Fruit fly (Drosophila melanogaster) whole organism, embryonic: ENCODE measurements around the gene fig.

Experiments
- Aef1 ChIP-seq: fragments of 200-800 bp; sonication (Bioruptor generic); IDR thresholded peaks from 3 replicates; pipeline ENCODE4 v1.3.6; 2022; ENCODE audit warnings: missing biosample characterization, missing genetic modification characterization
- CG10147 ChIP-seq: fragments of 200-800 bp; sonication (Bioruptor generic); optimal IDR thresholded peaks from 2 replicates; lab custom pipeline; 2019; ENCODE audit warnings: missing biosample characterization, mild to moderate bottlenecking, missing genetic modification characterization, moderate library complexity
- CG14050 ChIP-seq: fragments of 200-800 bp; sonication (Bioruptor generic); IDR thresholded peaks from 3 replicates; pipeline ENCODE4 v1.3.6; 2022; ENCODE audit warnings: missing biosample characterization, missing genetic modification characterization
- CG14710 ChIP-seq: fragments of 200-800 bp; sonication (Bioruptor generic); optimal IDR thresholded peaks from 3 replicates; lab custom pipeline; 2019; ENCODE audit warnings: missing biosample characterization, mild to moderate bottlenecking, missing genetic modification characterization, moderate library complexity
- CG15514 ChIP-seq: fragments of 200-800 bp; sonication (Bioruptor generic); optimal IDR thresholded peaks from 3 replicates; lab custom pipeline; 2017; ENCODE audit warnings: missing biosample characterization, missing genetic modification characterization, mild to moderate bottlenecking, moderate library complexity, missing genetic modification reagents
- CG1602 ChIP-seq: fragments of 200-800 bp; sonication (Bioruptor generic); optimal IDR thresholded peaks from 3 replicates; lab custom pipeline; 2016; ENCODE audit warnings: missing biosample characterization, missing genetic modification characterization
- CG16779 ChIP-seq: fragments of 200-800 bp; sonication (Bioruptor generic); IDR thresholded peaks from 2 replicates; pipeline ENCODE4 v1.3.6; 2022; ENCODE audit warnings: missing biosample characterization, missing genetic modification characterization
- CG18619 ChIP-seq: fragments of 200-800 bp; sonication (Bioruptor generic); optimal IDR thresholded peaks from 3 replicates; lab custom pipeline; 2017; ENCODE audit warnings: missing biosample characterization, mild to moderate bottlenecking, missing genetic modification characterization
- CG30403 ChIP-seq: fragments of 200-800 bp; sonication (Bioruptor generic); optimal IDR thresholded peaks from 3 replicates; lab custom pipeline; 2016; ENCODE audit warnings: missing biosample characterization, missing genetic modification characterization
- CG3163 ChIP-seq: fragments of 200-800 bp; sonication (Bioruptor generic); optimal IDR thresholded peaks from 3 replicates; lab custom pipeline; 2016; ENCODE audit warnings: missing biosample characterization, missing genetic modification characterization
- CG34224 ChIP-seq: fragments of 200-800 bp; sonication (Bioruptor generic); IDR thresholded peaks from 3 replicates; pipeline ENCODE4 v1.3.6; 2022; ENCODE audit warnings: missing biosample characterization, missing genetic modification characterization; ENCODE audit not compliant: partially characterized antibody
- CG4617 ChIP-seq: fragments of 200-800 bp; sonication (Bioruptor generic); optimal IDR thresholded peaks from 3 replicates; lab custom pipeline; 2016; ENCODE audit warnings: missing biosample characterization, missing genetic modification characterization, borderline replicate concordance
- CG7556 ChIP-seq: fragments of 200-800 bp; sonication (Bioruptor generic); optimal IDR thresholded peaks from 2 replicates; lab custom pipeline; 2017; ENCODE audit warnings: missing biosample characterization, mild to moderate bottlenecking, missing genetic modification characterization
- CG7987 ChIP-seq: fragments of 200-800 bp; sonication (Bioruptor generic); optimal IDR thresholded peaks from 2 replicates; lab custom pipeline; 2018; ENCODE audit warnings: missing biosample characterization, mild to moderate bottlenecking, missing genetic modification characterization, moderate library complexity
- CG8359 ChIP-seq: fragments of 200-800 bp; sonication (Bioruptor generic); optimal IDR thresholded peaks from 2 replicates; lab custom pipeline; 2017; ENCODE audit warnings: missing biosample characterization, mild to moderate bottlenecking, missing genetic modification characterization, borderline replicate concordance
- CG9932 ChIP-seq: fragments of 200-800 bp; sonication (Bioruptor generic); IDR thresholded peaks from 2 replicates; pipeline ENCODE4 v1.3.6; 2022; ENCODE audit warnings: missing biosample characterization, missing genetic modification characterization
- Chrac-16 ChIP-seq: fragments of 200-800 bp; sonication (Bioruptor generic); optimal IDR thresholded peaks from 3 replicates; lab custom pipeline; 2016; ENCODE audit warnings: missing biosample characterization, missing genetic modification characterization
- CoRest ChIP-seq: fragments of 200-800 bp; sonication (Bioruptor generic); optimal IDR thresholded peaks from 3 replicates; lab custom pipeline; 2018; ENCODE audit warnings: missing biosample characterization, mild to moderate bottlenecking, missing genetic modification characterization, moderate library complexity
- Dad ChIP-seq: fragments of 200-800 bp; sonication (Bioruptor generic); optimal IDR thresholded peaks from 3 replicates; lab custom pipeline; 2016; ENCODE audit warnings: missing biosample characterization, missing genetic modification characterization
- Dbx ChIP-seq: fragments of 200-800 bp; sonication (Bioruptor generic); IDR thresholded peaks from 3 replicates; pipeline ENCODE4 v1.3.6; 2022; ENCODE audit warnings: missing biosample characterization, missing genetic modification characterization
- Deaf1 ChIP-seq: fragments of 200-800 bp; optimal IDR thresholded peaks from 3 replicates; lab custom pipeline; 2019; ENCODE audit warnings: missing biosample characterization, mild to moderate bottlenecking, missing genetic modification characterization, moderate library complexity
- Dip2 ChIP-seq: fragments of 200-800 bp; sonication (Bioruptor generic); IDR thresholded peaks from 2 replicates; pipeline ENCODE4 v1.3.6; 2022; ENCODE audit warnings: missing biosample characterization, missing genetic modification characterization
- E2f1 ChIP-seq: fragments of 200-800 bp; sonication (Bioruptor generic); IDR thresholded peaks from 2 replicates; pipeline ENCODE4 v1.3.6; 2022; ENCODE audit warnings: missing biosample characterization, missing genetic modification characterization
- E2f2 ChIP-seq: fragments of 200-800 bp; sonication (Bioruptor generic); IDR thresholded peaks from 2 replicates; pipeline ENCODE4 v1.3.6; 2022; ENCODE audit warnings: missing biosample characterization, missing genetic modification characterization
- Fer2 ChIP-seq: fragments of 200-800 bp; sonication (Bioruptor generic); optimal IDR thresholded peaks from 2 replicates; lab custom pipeline; 2018; ENCODE audit warnings: missing biosample characterization, mild to moderate bottlenecking, missing genetic modification characterization, moderate library complexity
- MBD-R2 ChIP-seq: fragments of 200-800 bp; sonication (Bioruptor generic); IDR thresholded peaks from 2 replicates; pipeline ENCODE4 v1.3.6; 2022; ENCODE audit warnings: missing biosample characterization, missing genetic modification characterization
- MESR4 ChIP-seq: fragments of 200-800 bp; sonication (Bioruptor generic); optimal IDR thresholded peaks from 2 replicates; lab custom pipeline; 2018; ENCODE audit warnings: missing biosample characterization, mild to moderate bottlenecking, missing genetic modification characterization, moderate library complexity
- Med ChIP-seq: fragments of 200-800 bp; sonication (Bioruptor generic); peaks from one replicate; lab custom pipeline; 2016; ENCODE audit warnings: missing biosample characterization, missing genetic modification characterization, mild to moderate bottlenecking, inconsistent platforms, moderate library complexity
- Poxn ChIP-seq: fragments of 200-800 bp; sonication (Bioruptor generic); IDR thresholded peaks from 2 replicates; pipeline ENCODE4 v1.3.6; 2022; ENCODE audit warnings: missing biosample characterization, missing genetic modification characterization
- Scr ChIP-seq: fragments of 200-800 bp; sonication (Bioruptor generic); IDR thresholded peaks from 2 replicates; pipeline ENCODE4 v1.3.6; 2022; ENCODE audit warnings: missing biosample characterization, missing genetic modification characterization; ENCODE audit not compliant: partially characterized antibody
- Vsx1 ChIP-seq: fragments of 200-800 bp; sonication (Bioruptor generic); optimal IDR thresholded peaks from 2 replicates; lab custom pipeline; 2017; ENCODE audit warnings: missing biosample characterization, mild to moderate bottlenecking, missing genetic modification characterization, missing genetic modification reagents
- fru ChIP-seq: fragments of >200 bp; optimal IDR thresholded peaks from 2 replicates; lab custom pipeline; 2017
- gro ChIP-seq: fragments of 200-800 bp; sonication (Bioruptor generic); optimal IDR thresholded peaks from 2 replicates; lab custom pipeline; 2016; ENCODE audit warnings: missing biosample characterization, missing genetic modification characterization
- gsb ChIP-seq: fragments of 200-800 bp; sonication (Bioruptor generic); IDR thresholded peaks from 2 replicates; pipeline ENCODE4 v1.3.6; 2022; ENCODE audit warnings: missing biosample characterization, missing genetic modification characterization
- insv ChIP-seq, 2 experiments: fragments of 200-800 bp; sonication (Bioruptor generic); optimal IDR thresholded peaks; 3 replicates each; lab custom pipeline; 2016 to 2018; ENCODE audit warnings: missing biosample characterization in 2 of 2, missing genetic modification characterization in 2 of 2
- inv ChIP-seq: fragments of 200-800 bp; sonication (Bioruptor generic); IDR thresholded peaks from 2 replicates; pipeline ENCODE4 v1.3.6; 2022; ENCODE audit warnings: missing biosample characterization, missing genetic modification characterization; ENCODE audit not compliant: partially characterized antibody
- kah ChIP-seq: fragments of 200-800 bp; sonication (Bioruptor generic); optimal IDR thresholded peaks from 2 replicates; lab custom pipeline; 2018; ENCODE audit warnings: missing biosample characterization, mild to moderate bottlenecking, missing genetic modification characterization
- kay ChIP-seq: fragments of 200-800 bp; sonication (Bioruptor generic); optimal IDR thresholded peaks from 2 replicates; lab custom pipeline; 2016; ENCODE audit warnings: missing biosample characterization, missing genetic modification characterization
- lmd ChIP-seq: fragments of 200-800 bp; sonication (Bioruptor generic); IDR thresholded peaks from 2 replicates; pipeline ENCODE4 v1.3.6; 2022; ENCODE audit warnings: missing biosample characterization, missing genetic modification characterization
- nerfin-1 ChIP-seq: fragments of 200-800 bp; sonication (Bioruptor generic); optimal IDR thresholded peaks from 3 replicates; lab custom pipeline; 2019; ENCODE audit warnings: missing biosample characterization, mild to moderate bottlenecking, missing genetic modification characterization, moderate library complexity
- nmo ChIP-seq: fragments of 200-800 bp; sonication (Bioruptor generic); optimal IDR thresholded peaks from 2 replicates; lab custom pipeline; 2018; ENCODE audit warnings: missing biosample characterization, mild to moderate bottlenecking, missing genetic modification characterization, moderate library complexity
- phol ChIP-seq: fragments of 200-800 bp; sonication (Bioruptor generic); optimal IDR thresholded peaks from 3 replicates; lab custom pipeline; 2018; ENCODE audit warnings: missing biosample characterization, mild to moderate bottlenecking, missing genetic modification characterization, moderate library complexity
- prd ChIP-seq, 3 experiments: fragments of >200 bp in 2 of 3; fragments of 200-800 bp in 1 of 3; sonication (Bioruptor generic) in 1 of 3; optimal IDR thresholded peaks in 2 of 3; IDR thresholded peaks in 1 of 3; 2 replicates in 2 of 3; 3 replicates in 1 of 3; pipeline versions ENCODE4 v1.3.6 to Lab custom; 2017 to 2022; ENCODE audit warnings: missing biosample characterization in 1 of 3, missing genetic modification characterization in 1 of 3
- sens ChIP-seq: fragments of 200-800 bp; sonication (Bioruptor generic); peaks from one replicate; lab custom pipeline; 2016; ENCODE audit warnings: missing biosample characterization, missing genetic modification characterization
- sima ChIP-seq: fragments of 200-800 bp; sonication (Bioruptor generic); optimal IDR thresholded peaks from 2 replicates; lab custom pipeline; 2016; ENCODE audit warnings: missing biosample characterization, missing genetic modification characterization
- so ChIP-seq: fragments of 200-800 bp; sonication (Bioruptor generic); IDR thresholded peaks from 3 replicates; pipeline ENCODE4 v1.3.6; 2022; ENCODE audit warnings: missing biosample characterization, missing genetic modification characterization
- ssp ChIP-seq: fragments of 200-800 bp; sonication (Bioruptor generic); IDR thresholded peaks from 2 replicates; pipeline ENCODE4 v1.3.6; 2022; ENCODE audit warnings: missing biosample characterization, missing genetic modification characterization
- zfh1 ChIP-seq: fragments of 200-800 bp; sonication (Bioruptor generic); IDR thresholded peaks from 3 replicates; pipeline ENCODE4 v1.3.6; 2022; ENCODE audit warnings: missing biosample characterization, missing genetic modification characterization
- zfh2 ChIP-seq: fragments of 200-800 bp; sonication (Bioruptor generic); optimal IDR thresholded peaks from 2 replicates; lab custom pipeline; 2016; ENCODE audit warnings: missing biosample characterization, missing genetic modification characterization

Gene fig

DNA sequence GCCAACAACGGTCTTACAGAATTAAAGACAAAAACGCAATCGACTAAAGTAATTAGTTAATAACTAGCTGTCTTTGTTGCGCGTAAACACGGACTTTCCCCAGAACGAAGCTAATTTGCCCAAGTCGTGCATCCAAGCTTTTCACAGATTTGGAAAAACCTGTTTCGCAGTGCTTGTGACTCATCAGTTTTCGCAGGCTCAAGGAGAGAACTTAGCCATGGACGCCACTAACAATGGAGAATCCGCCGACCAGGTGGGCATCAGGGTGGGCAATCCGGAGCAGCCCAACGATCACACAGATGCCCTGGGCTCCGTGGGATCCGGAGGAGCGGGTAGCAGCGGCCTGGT is 19.4 kb upstream of the fig start:
- TF ChIP-seq CG7556 (no peak), CoRest (tag; lab: Kevin White, UChicago) (no peak), CG14710 (tag; lab: Kevin White, UChicago) (peak; percentile 20), MESR4 (GFP tag; lab: Kevin White, UChicago) (peak; percentile 67), so (GFP tag; lab: Robert Waterston, UW) (no peak), kah (GFP tag; lab: Kevin White, UChicago) (no peak), sens (GFP tag; lab: Kevin White, UChicago) (no peak), Med (GFP tag; lab: Kevin White, UChicago) (peak; percentile 17), CG8359 (GFP tag; lab: Kevin White, UChicago) (no peak), CG4617 (GFP tag; lab: Kevin White, UChicago) (peak; percentile 56), CG14050 (no peak), gsb (GFP tag; lab: Robert Waterston, UW) (no peak), CG18619 (GFP tag; lab: Kevin White, UChicago) (no peak), Dip2 (GFP tag; lab: Robert Waterston, UW) (no peak), fru (lab: Kevin White, UChicago) (no peak), Deaf1 (tag; lab: Kevin White, UChicago) (no peak), CG10147 (GFP tag; lab: Kevin White, UChicago) (no peak), kay (peak; percentile 13), E2f1 (GFP tag; lab: Robert Waterston, UW) (no peak), zfh1 (GFP tag; lab: Robert Waterston, UW) (no peak), CG9932 (GFP tag; lab: Robert Waterston, UW) (no peak), phol (no peak), Dbx (GFP tag; lab: Robert Waterston, UW) (0 out of 3 replicates have a peak, but pooled peaks have one; percentile 4), nerfin-1 (tag; lab: Kevin White, UChicago) (no peak), E2f2 (0 out of 2 replicates have a peak, but pooled peaks have one; percentile 5)
- TF ChIP-seq, all 482 proteins: peak for 7

DNA sequence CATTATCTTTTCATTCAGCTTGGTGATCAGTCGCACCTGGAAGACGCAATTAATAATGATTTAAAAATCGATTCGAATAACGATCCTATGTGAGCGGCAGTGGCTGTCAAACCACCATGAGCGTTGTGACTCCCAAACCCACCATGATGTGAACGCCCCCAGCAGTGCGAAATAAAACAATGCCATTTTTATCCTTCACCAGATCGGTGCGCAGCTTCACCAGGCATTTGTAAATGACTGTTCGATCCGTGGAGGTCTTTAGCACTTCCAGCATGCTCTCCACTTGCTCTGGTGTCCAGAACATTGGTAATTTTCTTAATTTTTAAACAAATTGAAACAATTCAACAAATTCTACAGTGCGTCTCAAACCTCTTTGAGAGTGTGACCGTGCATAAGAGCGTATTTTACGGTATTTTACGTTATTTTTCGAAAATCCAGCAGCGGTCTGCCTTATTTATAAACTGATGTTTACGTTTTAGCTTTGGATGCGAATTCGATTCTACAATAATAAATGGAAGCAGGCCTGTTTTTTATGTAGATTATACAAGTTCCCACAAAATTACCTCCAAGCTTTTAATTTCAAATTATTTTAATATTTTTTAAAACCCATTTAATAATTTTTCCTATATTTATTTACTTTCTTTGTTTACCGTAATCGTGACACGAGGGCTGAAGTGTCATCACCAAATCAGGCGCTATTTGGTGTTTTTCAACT is 18.9 kb upstream of the fig start, which contains the start of the genes Rnb and Drice:
Gene Rnb, minus strand, starts transcription at position 389 of the 715 bp plus-strand sequence.
Gene Drice, plus strand, starts transcription at position 693 of the 715 bp plus-strand sequence.
- peak; percentile 56; the same call in 2 of the 3 replicates for TF ChIP-seq CG34224 (GFP tag; lab: Robert Waterston, UW)
- TF ChIP-seq E2f2: peak; percentile 63
- peak in 1 of 2 experiments; percentile 10 for TF ChIP-seq insv (GFP tag; optimal IDR thresholded peaks at IDR 0.05; lab: Kevin White, UChicago)
- peak; percentile 68 for TF ChIP-seq nmo (GFP tag; lab: Kevin White, UChicago)
- TF ChIP-seq zfh2 (GFP tag; lab: Kevin White, UChicago): peak; percentile 18
- TF ChIP-seq prd (optimal IDR thresholded peaks at IDR 0.05; lab: Kevin White, UChicago): no peak
- peak; percentile 55 for TF ChIP-seq prd (GFP tag; IDR thresholded peaks at IDR 0.05; lab: Robert Waterston, UW)
- TF ChIP-seq Vsx1 (GFP tag; lab: Kevin White, UChicago): no peak
- peak; percentile 79 for TF ChIP-seq Scr (GFP tag; lab: Robert Waterston, UW)
- no peak for TF ChIP-seq gro (GFP tag; lab: Kevin White, UChicago)
- no peak for TF ChIP-seq Dad (GFP tag; lab: Kevin White, UChicago)
- peak; percentile 31 for TF ChIP-seq CG15514 (GFP tag; lab: Kevin White, UChicago)
- TF ChIP-seq zfh1 (GFP tag; lab: Robert Waterston, UW): 0 out of 3 replicates have a peak, but pooled peaks have one; percentile 36
- peak; percentile 27; the same call in 1 of the 3 replicates for TF ChIP-seq Aef1 (GFP tag; lab: Robert Waterston, UW)
- peak; percentile 54 for TF ChIP-seq MBD-R2 (GFP tag; lab: Robert Waterston, UW)
- peak; percentile 60 for TF ChIP-seq inv (GFP tag; lab: Robert Waterston, UW)
- peak; percentile 35 for TF ChIP-seq ssp
- no peak for TF ChIP-seq CG16779 (GFP tag; lab: Robert Waterston, UW)
- TF ChIP-seq sima (GFP tag; lab: Kevin White, UChicago): no peak
- TF ChIP-seq CG7987 (GFP tag; lab: Kevin White, UChicago): peak; percentile 73
- peak; percentile 12 for TF ChIP-seq Chrac-16 (GFP tag; lab: Kevin White, UChicago)
- TF ChIP-seq CG30403 (GFP tag; lab: Kevin White, UChicago): peak; percentile 54
- peak; percentile 39 for TF ChIP-seq CG1602 (GFP tag; lab: Kevin White, UChicago)
- TF ChIP-seq lmd: peak; percentile 8; the same call in 1 of the 2 replicates
- peak; percentile 12 for TF ChIP-seq Fer2 (tag; lab: Kevin White, UChicago)
- TF ChIP-seq Poxn (GFP tag; lab: Robert Waterston, UW): no peak
- TF ChIP-seq CG3163 (GFP tag; lab: Kevin White, UChicago): no peak
